Fruit fly (Drosophila melanogaster): ENCODE measurements around the gene CG15021.

DNA sequence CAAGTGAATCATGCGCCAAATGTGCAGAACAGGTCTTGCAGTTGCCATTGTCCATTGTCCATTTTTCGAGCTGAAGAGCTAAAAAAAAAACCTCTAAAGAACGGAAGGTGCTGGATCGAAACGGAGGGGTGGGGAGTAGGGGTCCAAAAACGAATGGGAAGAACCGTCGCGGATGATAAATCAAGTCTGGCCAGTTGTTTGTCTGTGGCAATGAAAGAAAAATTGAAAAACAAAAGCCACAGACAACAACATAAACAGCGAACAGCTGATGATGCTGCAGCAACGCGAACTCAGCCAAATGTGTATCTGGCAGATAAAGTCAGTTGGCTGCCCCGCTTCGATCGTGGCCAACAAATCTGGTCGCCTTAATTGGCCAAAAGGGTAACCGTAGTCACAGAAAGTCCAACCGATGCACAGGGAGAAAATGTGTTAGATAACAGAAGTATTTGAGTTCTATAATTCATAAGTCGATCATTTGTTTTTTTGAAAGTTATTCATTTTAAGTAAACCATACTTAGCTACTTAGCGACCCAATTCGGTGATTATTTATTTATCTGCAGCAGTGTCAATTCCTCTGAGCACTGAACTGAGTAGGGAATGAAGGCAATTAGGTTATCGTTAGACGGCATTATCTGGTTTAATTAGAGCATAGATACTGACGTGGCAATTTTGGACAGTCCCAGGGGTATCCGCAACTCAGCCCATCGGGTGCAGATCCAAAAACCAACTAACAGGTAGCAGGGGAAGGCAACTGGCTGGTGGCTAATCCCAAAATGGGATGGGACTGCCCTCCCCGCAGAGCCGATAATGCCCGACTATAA lies 28.0 kb upstream of the CG15021 start:
- TF ChIP-seq Clk (GFP tag; optimal IDR thresholded peaks at IDR 0.05): no peak
- TF ChIP-seq Crg-1 (GFP tag; optimal IDR thresholded peaks at IDR 0.05): no peak
- no peak for TF ChIP-seq kay (GFP tag; ENCODE audit: borderline replicate concordance)
- TF ChIP-seq Mnt (GFP tag; optimal IDR thresholded peaks at IDR 0.05): no peak
- TF ChIP-seq Hr96 (GFP tag; optimal IDR thresholded peaks at IDR 0.05): no peak
- no peak for TF ChIP-seq pad (GFP tag; optimal IDR thresholded peaks at IDR 0.05)
